Fruit fly (Drosophila melanogaster) whole organism, adult: ENCODE measurements around the gene CG42685.

Experiments
- CG33017 ChIP-seq: fragments of 200-800 bp; sonication (Bioruptor generic); optimal IDR thresholded peaks from 2 replicates; lab custom pipeline; 2018; ENCODE audit warnings: missing biosample characterization, mild to moderate bottlenecking, missing genetic modification characterization, moderate library complexity
- Crg-1 ChIP-seq: fragments of 200-800 bp; sonication (Bioruptor generic); optimal IDR thresholded peaks from 2 replicates; lab custom pipeline; 2016; ENCODE audit warnings: missing biosample characterization, missing genetic modification characterization
- Mnt ChIP-seq: fragments of 200-800 bp; sonication (Bioruptor generic); optimal IDR thresholded peaks from 2 replicates; lab custom pipeline; 2016; ENCODE audit warnings: missing biosample characterization, mild to moderate bottlenecking, missing genetic modification characterization
- kay ChIP-seq: fragments of 200-800 bp; sonication (Bioruptor generic); peaks from one replicate; lab custom pipeline; 2016; ENCODE audit warnings: missing biosample characterization, missing genetic modification characterization, borderline replicate concordance

DNA sequence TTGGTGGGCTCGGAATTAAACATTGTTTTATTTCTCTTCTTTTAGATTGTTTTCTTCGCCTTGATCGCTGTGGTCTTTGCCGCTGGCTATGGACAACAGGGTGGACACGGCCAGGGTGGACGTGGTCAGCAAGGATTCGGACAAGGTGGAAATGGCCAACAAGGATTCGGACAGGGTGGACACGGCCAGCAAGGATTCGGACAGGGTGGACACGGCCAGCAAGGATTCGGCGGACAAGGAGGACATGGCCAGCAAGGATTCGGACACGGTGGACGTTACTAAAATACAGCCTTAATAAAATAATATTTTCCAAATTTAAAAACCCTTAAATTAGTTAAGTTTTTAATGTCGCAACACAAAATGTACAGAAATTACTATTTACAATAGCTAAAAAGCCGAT is 13.4 kb upstream of the CG42685 start:
- TF ChIP-seq CG33017 (no peak), Mnt (GFP tag; lab: Kevin White, UChicago) (no peak), Crg-1 (GFP tag; lab: Kevin White, UChicago) (no peak), kay (GFP tag; lab: Kevin White, UChicago) (no peak)
